Worm (Caenorhabditis elegans) whole organism, L3 larva: ENCODE measurements around the gene W01D2.1.

Experiments used
- R02D3.7 ChIP-seq: fragments of 150-350 bp; optimal IDR thresholded peaks from 2 replicates; lab custom pipeline; 2014; ENCODE audit warnings: missing biosample characterization, missing genetic modification characterization
- aly-2 ChIP-seq: fragments of 150-350 bp; optimal IDR thresholded peaks from 2 replicates; lab custom pipeline; 2014; ENCODE audit warnings: missing biosample characterization, missing genetic modification characterization
- ama-1 ChIP-seq: fragments of 150-350 bp; optimal IDR thresholded peaks from 2 replicates; lab custom pipeline; 2018
- nfya-1 ChIP-seq: sonication (generic microtip); optimal IDR thresholded peaks from 2 replicates; lab custom pipeline; 2017; ENCODE audit warnings: missing genetic modification characterization, mild to moderate bottlenecking, missing compliant biosample characterization, antibody characterized with exemption, moderate library complexity; ENCODE audit not compliant: insufficient read depth
- nhr-11 ChIP-seq: fragments of 150-350 bp; optimal IDR thresholded peaks from 2 replicates; lab custom pipeline; 2014; ENCODE audit warnings: missing biosample characterization, missing genetic modification characterization
- nhr-76 ChIP-seq: fragments of 150-350 bp; sonication (generic microtip); optimal IDR thresholded peaks from 5 replicates; lab custom pipeline; 2014; ENCODE audit warnings: missing biosample characterization, missing genetic modification characterization
- pqm-1 ChIP-seq: fragments of 150-350 bp; optimal IDR thresholded peaks from 2 replicates; lab custom pipeline; 2017; ENCODE audit warnings: missing biosample characterization, missing genetic modification characterization, inconsistent platforms
- unc-62 ChIP-seq: fragments of 150-350 bp; sonication (generic microtip); optimal IDR thresholded peaks from 4 replicates; lab custom pipeline; 2014; ENCODE audit warnings: missing biosample characterization, missing genetic modification reagents, missing genetic modification characterization

- TF ChIP-seq pqm-1 (tag; lab: Kevin White, UChicago) = no peak
- TF ChIP-seq ama-1 = no peak
- no peak for TF ChIP-seq nhr-76 (tag; lab: Kevin White, UChicago)
- no peak for TF ChIP-seq R02D3.7
- TF ChIP-seq nhr-11 (tag; lab: Kevin White, UChicago) = no peak
- TF ChIP-seq nfya-1 (tag; lab: Kevin White, UChicago) = no peak
- TF ChIP-seq aly-2 (tag; lab: Kevin White, UChicago) = no peak
- no peak for TF ChIP-seq unc-62 (GFP tag; lab: Kevin White, UChicago)
These were observed 24.6 kb upstream of the W01D2.1 start, which contains the start of gene Y54E2A.10 for ce11 chrII:14790751-14791150.
